Fruit fly (Drosophila melanogaster) whole organism, pupa: ENCODE measurements around the gene nolo.

Source experiments
- CG10348 ChIP-seq: fragments of 200-800 bp; sonication (Bioruptor generic); IDR thresholded peaks from 2 replicates; pipeline ENCODE4 v1.3.6; 2022; ENCODE audit warnings: missing biosample characterization, missing genetic modification characterization
- CG12605 ChIP-seq: fragments of 200-800 bp; sonication (Bioruptor generic); IDR thresholded peaks from 2 replicates; pipeline ENCODE4 v1.3.6; 2022; ENCODE audit warnings: missing biosample characterization, missing genetic modification characterization
- CG13204 ChIP-seq: fragments of 200-800 bp; sonication (Bioruptor generic); optimal IDR thresholded peaks from 2 replicates; lab custom pipeline; 2018; ENCODE audit warnings: missing biosample characterization, mild to moderate bottlenecking, missing genetic modification characterization, moderate library complexity
- CG14655 ChIP-seq: fragments of 200-800 bp; sonication (Bioruptor generic); optimal IDR thresholded peaks from 3 replicates; lab custom pipeline; 2017; ENCODE audit warnings: mild to moderate bottlenecking, missing biosample characterization, missing genetic modification reagents, missing genetic modification characterization
- CG15710 ChIP-seq: fragments of 200-800 bp; sonication (Bioruptor generic); optimal IDR thresholded peaks from 2 replicates; lab custom pipeline; 2018; ENCODE audit warnings: missing biosample characterization, mild to moderate bottlenecking, missing genetic modification characterization, moderate library complexity
- CG17806 ChIP-seq: fragments of 200-800 bp; sonication (Bioruptor generic); optimal IDR thresholded peaks from 2 replicates; lab custom pipeline; 2018; ENCODE audit warnings: missing biosample characterization, mild to moderate bottlenecking, missing genetic modification characterization, moderate library complexity
- CG32121 ChIP-seq: fragments of 200-800 bp; sonication (Bioruptor generic); IDR thresholded peaks from 2 replicates; pipeline ENCODE4 v1.3.6; 2022; ENCODE audit warnings: missing biosample characterization, missing genetic modification characterization
- CG34367 ChIP-seq: fragments of 200-800 bp; sonication (Bioruptor generic); optimal IDR thresholded peaks from 2 replicates; lab custom pipeline; 2018; ENCODE audit warnings: missing biosample characterization, mild to moderate bottlenecking, missing genetic modification characterization
- CG4496 ChIP-seq: fragments of 200-800 bp; sonication (Bioruptor generic); IDR thresholded peaks from 3 replicates; pipeline ENCODE4 v1.3.6; 2022; ENCODE audit warnings: missing biosample characterization, missing genetic modification characterization
- CG8159 ChIP-seq: fragments of 200-800 bp; sonication (Bioruptor generic); optimal IDR thresholded peaks from 3 replicates; lab custom pipeline; 2018; ENCODE audit warnings: missing biosample characterization, mild to moderate bottlenecking, missing genetic modification characterization, moderate library complexity
- CG8301 ChIP-seq: fragments of 200-800 bp; sonication (Bioruptor generic); optimal IDR thresholded peaks from 2 replicates; lab custom pipeline; 2018; ENCODE audit warnings: missing biosample characterization, mild to moderate bottlenecking, missing genetic modification characterization
- CG9948 ChIP-seq: fragments of 200-800 bp; sonication (Bioruptor generic); optimal IDR thresholded peaks from 2 replicates; lab custom pipeline; 2018; ENCODE audit warnings: missing biosample characterization, mild to moderate bottlenecking, missing genetic modification characterization, moderate library complexity
- D1 ChIP-seq: fragments of 200-800 bp; sonication (Bioruptor generic); optimal IDR thresholded peaks from 2 replicates; lab custom pipeline; 2018; ENCODE audit warnings: missing biosample characterization, mild to moderate bottlenecking, missing genetic modification characterization, moderate library complexity
- EcR ChIP-seq: fragments of 200-800 bp; sonication (Bioruptor generic); optimal IDR thresholded peaks from 3 replicates; lab custom pipeline; 2019; ENCODE audit warnings: missing biosample characterization, missing genetic modification characterization, mild to moderate bottlenecking, moderate library complexity, missing genetic modification reagents
- Ets98B ChIP-seq: fragments of 200-800 bp; sonication (Bioruptor generic); IDR thresholded peaks from 2 replicates; pipeline ENCODE4 v1.3.6; 2022; ENCODE audit warnings: missing biosample characterization, missing genetic modification characterization
- Pif1A ChIP-seq: fragments of 200-800 bp; sonication (Bioruptor generic); optimal IDR thresholded peaks from 3 replicates; lab custom pipeline; 2016; ENCODE audit warnings: missing biosample characterization, missing genetic modification characterization
- Pif1B ChIP-seq: fragments of 200-800 bp; sonication (Bioruptor generic); optimal IDR thresholded peaks from 3 replicates; lab custom pipeline; 2016; ENCODE audit warnings: missing biosample characterization, missing genetic modification characterization
- Snoo ChIP-seq: fragments of 200-800 bp; sonication (Bioruptor generic); optimal IDR thresholded peaks from 3 replicates; lab custom pipeline; 2017; ENCODE audit warnings: missing biosample characterization, mild to moderate bottlenecking, missing genetic modification characterization, inconsistent platforms
- fd96Ca ChIP-seq: fragments of 200-800 bp; sonication (Bioruptor generic); IDR thresholded peaks from 3 replicates; pipeline ENCODE4 v1.3.6; 2022; ENCODE audit warnings: missing biosample characterization, missing genetic modification characterization
- gl ChIP-seq: fragments of 200-800 bp; sonication (Bioruptor generic); optimal IDR thresholded peaks from 2 replicates; lab custom pipeline; 2018; ENCODE audit warnings: missing biosample characterization, mild to moderate bottlenecking, missing genetic modification characterization
- rn ChIP-seq: fragments of 200-800 bp; sonication (Bioruptor generic); IDR thresholded peaks from 2 replicates; pipeline ENCODE4 v1.3.6; 2022; ENCODE audit warnings: missing biosample characterization, missing genetic modification characterization

nolo gene

DNA sequence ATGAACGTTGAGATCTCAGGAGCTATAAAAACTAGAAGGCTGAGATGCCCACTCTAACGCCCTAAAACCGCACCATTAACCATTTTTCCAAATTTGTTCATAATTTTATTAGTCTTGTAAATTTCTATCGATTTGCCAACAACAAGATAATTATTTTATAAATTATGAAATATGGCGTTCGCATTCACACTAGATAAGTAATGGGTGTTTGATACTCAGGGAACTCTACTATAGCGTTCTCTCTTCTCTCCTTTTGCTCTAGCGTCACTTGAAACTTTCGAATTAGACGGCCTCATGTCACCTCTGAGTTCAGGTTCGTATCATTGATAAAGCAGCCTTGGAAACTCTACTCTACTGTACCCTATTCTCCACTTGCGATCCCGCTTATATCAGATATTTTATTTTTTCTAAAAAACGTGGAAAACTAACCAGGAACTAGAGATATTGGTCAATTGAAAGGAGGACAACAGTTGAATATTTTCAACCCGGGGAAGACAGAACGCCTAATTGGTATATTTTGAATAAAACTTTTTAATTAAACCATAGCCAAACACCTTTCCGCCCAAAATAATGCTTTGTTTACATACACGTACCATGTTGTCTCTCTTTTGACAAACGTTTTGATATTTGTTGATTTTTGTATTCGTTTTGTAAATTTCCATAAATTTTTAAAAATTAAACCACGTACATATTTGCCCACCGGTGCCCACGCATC is 696 bp upstream of the nolo start:
- no peak for TF ChIP-seq CG32121 (GFP tag; lab: Robert Waterston, UW)
- TF ChIP-seq CG12605 = no peak
- no peak for TF ChIP-seq CG9948 (tag; lab: Kevin White, UChicago)
- no peak for TF ChIP-seq CG17806 (tag; lab: Kevin White, UChicago)
- no peak for TF ChIP-seq Snoo
- no peak for TF ChIP-seq CG8159 (tag; lab: Kevin White, UChicago)
- no peak for TF ChIP-seq Pif1B
- no peak for TF ChIP-seq CG15710 (tag; lab: Kevin White, UChicago)
- TF ChIP-seq CG10348 = no peak
- TF ChIP-seq CG8301 = no peak
- no peak for TF ChIP-seq rn (GFP tag; lab: Robert Waterston, UW)
- no peak for TF ChIP-seq D1 (tag; lab: Kevin White, UChicago)
- TF ChIP-seq CG4496 (GFP tag; lab: Robert Waterston, UW) = no peak
- no peak for TF ChIP-seq Ets98B (GFP tag; lab: Robert Waterston, UW)
- no peak for TF ChIP-seq fd96Ca (GFP tag; lab: Robert Waterston, UW)
- no peak for TF ChIP-seq EcR (GFP tag; lab: Kevin White, UChicago)
- TF ChIP-seq CG13204 (GFP tag; lab: Kevin White, UChicago) = no peak
- TF ChIP-seq gl (tag; lab: Kevin White, UChicago) = no peak
- TF ChIP-seq CG34367 = no peak

DNA sequence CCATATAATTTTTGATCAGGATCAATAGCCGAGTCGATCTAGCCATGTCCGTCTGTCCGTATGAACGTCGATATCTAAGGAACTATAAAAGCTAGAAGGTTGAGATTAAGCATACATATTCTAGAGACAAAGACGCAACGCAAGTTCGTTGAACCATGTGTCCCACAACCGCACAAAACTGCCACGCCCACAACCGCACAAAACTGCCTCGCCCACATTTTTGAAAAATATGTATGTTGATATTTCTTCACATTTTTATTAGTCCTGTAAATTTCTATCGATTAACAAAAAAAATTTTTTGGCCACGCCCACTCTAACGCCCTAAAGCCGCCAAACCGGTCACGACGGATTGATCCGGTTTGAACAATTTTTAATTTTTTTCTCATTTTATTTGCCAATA is 5.5 kb downstream of the nolo start:
- TF ChIP-seq Snoo (no peak), gl (tag; lab: Kevin White, UChicago) (no peak), CG17806 (tag; lab: Kevin White, UChicago) (no peak), CG15710 (tag; lab: Kevin White, UChicago) (no peak), CG32121 (GFP tag; lab: Robert Waterston, UW) (no peak), rn (GFP tag; lab: Robert Waterston, UW) (no peak), D1 (tag; lab: Kevin White, UChicago) (no peak), Pif1B (no peak), CG12605 (no peak), CG8301 (no peak), CG34367 (no peak), CG8159 (tag; lab: Kevin White, UChicago) (no peak), CG4496 (GFP tag; lab: Robert Waterston, UW) (no peak), Pif1A (GFP tag; lab: Kevin White, UChicago) (no peak)
- TF ChIP-seq, all 21 proteins: peak for 0

DNA sequence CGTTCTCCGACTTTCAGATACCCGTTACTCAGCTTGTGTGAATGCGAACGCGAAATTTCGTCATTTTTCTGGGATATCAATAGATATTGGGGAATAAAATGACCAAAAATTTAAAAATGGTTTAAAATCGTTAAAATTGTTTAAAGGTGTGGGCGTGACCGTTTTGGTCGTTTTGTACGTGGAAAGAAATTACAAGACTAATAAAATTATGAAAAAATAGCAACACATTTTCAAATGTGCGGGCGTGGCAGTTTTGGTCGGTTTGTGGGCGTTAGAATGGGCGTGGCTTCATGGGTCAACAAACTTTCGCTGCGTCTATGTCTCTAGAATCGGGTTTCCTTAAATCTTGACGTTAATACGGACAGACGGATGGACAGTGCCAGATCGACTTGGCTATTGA is 42.2 kb downstream of the nolo start:
- TF ChIP-seq Snoo = no peak
- TF ChIP-seq CG34367 = no peak
- no peak for TF ChIP-seq gl (tag; lab: Kevin White, UChicago)
- no peak for TF ChIP-seq CG17806 (tag; lab: Kevin White, UChicago)
- no peak for TF ChIP-seq CG15710 (tag; lab: Kevin White, UChicago)
- no peak for TF ChIP-seq CG14655 (GFP tag; lab: Kevin White, UChicago)
- TF ChIP-seq rn (GFP tag; lab: Robert Waterston, UW) = no peak
- TF ChIP-seq CG12605 = no peak
- TF ChIP-seq CG13204 (GFP tag; lab: Kevin White, UChicago) = no peak
- TF ChIP-seq Pif1B = no peak
- no peak for TF ChIP-seq CG8159 (tag; lab: Kevin White, UChicago)
- TF ChIP-seq Pif1A (GFP tag; lab: Kevin White, UChicago) = no peak
- TF ChIP-seq EcR (GFP tag; lab: Kevin White, UChicago) = no peak
- no peak for TF ChIP-seq D1 (tag; lab: Kevin White, UChicago)
- TF ChIP-seq CG4496 (GFP tag; lab: Robert Waterston, UW) = no peak
- no peak for TF ChIP-seq CG9948 (tag; lab: Kevin White, UChicago)
- no peak for TF ChIP-seq CG10348

DNA sequence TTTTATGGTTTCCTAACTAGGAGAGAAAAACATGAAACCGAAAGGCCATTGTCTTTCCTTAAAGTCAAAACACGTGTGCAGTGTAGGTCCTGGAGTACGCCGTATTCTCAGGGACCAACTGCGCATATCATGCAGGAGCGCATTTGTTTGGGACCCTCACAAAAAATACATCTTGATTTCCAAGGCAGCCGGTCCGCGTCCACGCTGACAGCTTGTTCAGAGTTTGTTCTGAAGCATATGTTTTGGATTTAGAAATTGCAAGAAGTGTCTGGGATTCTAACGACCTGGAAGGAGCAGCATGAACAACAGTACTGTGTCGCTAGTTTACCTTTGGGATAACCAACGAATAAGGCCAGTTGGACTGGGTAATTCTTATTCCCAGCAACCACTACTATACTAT is 65.0 kb downstream of the nolo start:
- TF ChIP-seq CG13204 (GFP tag; lab: Kevin White, UChicago) (no peak), Pif1B (no peak)

DNA sequence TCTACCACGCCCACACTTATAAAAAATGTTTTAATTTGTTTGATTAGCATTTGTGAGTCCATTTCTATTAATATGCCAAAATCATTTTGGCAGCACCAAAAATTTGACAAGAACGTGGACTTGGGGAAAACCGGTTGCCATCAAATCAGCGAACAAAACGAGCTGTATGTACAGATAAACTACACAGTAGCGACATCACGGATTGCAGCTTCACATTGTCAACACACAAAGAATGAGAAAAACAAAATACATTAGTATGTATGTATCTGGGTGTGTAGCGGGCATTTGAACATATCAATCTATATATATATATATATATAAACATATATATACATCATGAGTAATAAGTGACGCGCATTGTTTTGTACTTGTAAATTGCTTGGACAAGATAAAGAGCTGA is 68.9 kb downstream of the nolo start:
- TF ChIP-seq Pif1B (no peak), CG10348 (no peak), Ets98B (GFP tag; lab: Robert Waterston, UW) (no peak), CG4496 (GFP tag; lab: Robert Waterston, UW) (no peak), CG13204 (GFP tag; lab: Kevin White, UChicago) (no peak), rn (GFP tag; lab: Robert Waterston, UW) (no peak), gl (tag; lab: Kevin White, UChicago) (no peak), CG8159 (tag; lab: Kevin White, UChicago) (no peak), CG34367 (no peak), CG32121 (GFP tag; lab: Robert Waterston, UW) (no peak)

DNA sequence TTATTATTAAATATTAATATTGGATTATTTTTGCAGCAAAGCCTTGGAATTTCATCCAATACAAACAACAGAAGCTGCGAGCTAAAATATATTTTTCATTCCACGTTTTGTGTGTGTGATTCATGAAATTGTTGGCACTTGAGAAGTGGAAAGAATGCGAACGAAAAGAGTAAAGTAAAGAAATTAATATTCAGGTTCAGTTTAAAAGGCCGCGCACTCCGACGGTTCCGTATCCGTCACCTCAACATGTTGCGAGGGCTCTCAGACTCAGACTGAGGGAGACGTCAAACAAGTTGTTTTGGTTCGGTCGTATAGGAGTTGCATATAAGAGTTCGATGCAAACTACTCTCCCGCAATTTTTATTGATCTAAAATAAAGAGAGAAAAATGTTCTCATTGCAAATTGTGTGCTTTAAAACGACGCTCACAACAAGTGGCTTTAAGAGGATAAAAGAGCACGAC is 69.6 kb downstream of the nolo start:
- TF ChIP-seq D1 (tag; lab: Kevin White, UChicago) (no peak), Snoo (no peak), CG10348 (no peak), gl (tag; lab: Kevin White, UChicago) (no peak), EcR (GFP tag; lab: Kevin White, UChicago) (peak; percentile 44), CG34367 (no peak), CG32121 (GFP tag; lab: Robert Waterston, UW) (no peak), CG12605 (peak; percentile 44)
